Worm (Caenorhabditis elegans) whole organism, mixed stage, embryonic: ENCODE data around the gene Y43F8C.13.

Source experiments
- blmp-1 ChIP-seq: fragments of 150-350 bp; optimal IDR thresholded peaks from 2 replicates; lab custom pipeline; 2014; ENCODE audit warnings: missing biosample characterization, missing genetic modification characterization
- ces-1 ChIP-seq: fragments of 150-350 bp; optimal IDR thresholded peaks from 2 replicates; lab custom pipeline; 2014; ENCODE audit warnings: missing biosample characterization, missing genetic modification reagents, missing genetic modification characterization
- lin-13 ChIP-seq: fragments of 150-350 bp; optimal IDR thresholded peaks from 2 replicates; lab custom pipeline; 2014; ENCODE audit warnings: missing biosample characterization, missing genetic modification characterization
- lsy-2 ChIP-seq: fragments of 150-350 bp; optimal IDR thresholded peaks from 2 replicates; lab custom pipeline; 2014; ENCODE audit warnings: missing biosample characterization, missing genetic modification characterization
- nhr-76 ChIP-seq: sonication (generic microtip); optimal IDR thresholded peaks from 2 replicates; lab custom pipeline; 2017; ENCODE audit warnings: missing biosample characterization, missing genetic modification characterization
- ztf-11 ChIP-seq: fragments of 150-350 bp; optimal IDR thresholded peaks from 2 replicates; lab custom pipeline; 2014; ENCODE audit warnings: missing biosample characterization, missing genetic modification characterization

- no peak for TF ChIP-seq lin-13 (tag; lab: Kevin White, UChicago)
- no peak for TF ChIP-seq ces-1 (GFP tag; lab: Kevin White, UChicago)
- no peak for TF ChIP-seq nhr-76 (tag; lab: Kevin White, UChicago)
- no peak for TF ChIP-seq lsy-2 (tag; lab: Kevin White, UChicago)
- no peak for TF ChIP-seq ztf-11 (tag; lab: Kevin White, UChicago)
- no peak for TF ChIP-seq blmp-1 (tag; lab: Kevin White, UChicago)
Observed at ce11 chrV:19674543-19674942, 22.7 kb downstream of the Y43F8C.13 start, which contains the start of gene mrp-7.
